Worm (Caenorhabditis elegans): ENCODE data around the gene Y45F10D.7.

- TF ChIP-seq him-1 (tag; optimal IDR thresholded peaks at IDR 0.05) (no peak), W03F9.2 (tag; optimal IDR thresholded peaks at IDR 0.05) (no peak)
These were observed 12.0 kb upstream of the Y45F10D.7 start for ce11 chrIV:13776745-13777144.
